Fruit fly (Drosophila melanogaster) whole organism, embryonic: ENCODE data around the gene CG5909.

Experiments used
- Atf6 ChIP-seq: fragments of 200-800 bp; sonication (Bioruptor generic); IDR thresholded peaks from 2 replicates; pipeline ENCODE4 v1.3.6; 2022; ENCODE audit warnings: missing biosample characterization, missing genetic modification characterization
- B-H2 ChIP-seq: fragments of 200-800 bp; sonication (Bioruptor generic); optimal IDR thresholded peaks from 2 replicates; lab custom pipeline; 2018; ENCODE audit warnings: missing biosample characterization, mild to moderate bottlenecking, missing genetic modification characterization
- BtbVII ChIP-seq: fragments of 200-800 bp; sonication (Bioruptor generic); optimal IDR thresholded peaks from 3 replicates; lab custom pipeline; 2017; ENCODE audit warnings: missing biosample characterization, mild to moderate bottlenecking, missing genetic modification characterization
- CG10209 ChIP-seq: fragments of 200-800 bp; sonication (Bioruptor generic); optimal IDR thresholded peaks from 3 replicates; lab custom pipeline; 2017; ENCODE audit warnings: missing biosample characterization, mild to moderate bottlenecking, missing genetic modification characterization, missing genetic modification reagents
- CG10543 ChIP-seq: fragments of 200-800 bp; sonication (Bioruptor generic); optimal IDR thresholded peaks from 3 replicates; lab custom pipeline; 2017; ENCODE audit warnings: missing biosample characterization, mild to moderate bottlenecking, missing genetic modification characterization, moderate library complexity
- CG11093 ChIP-seq: fragments of 200-800 bp; sonication (Bioruptor generic); IDR thresholded peaks from 3 replicates; pipeline ENCODE4 v1.3.6; 2022; ENCODE audit warnings: missing biosample characterization, missing genetic modification characterization
- CG11456 ChIP-seq: fragments of 200-800 bp; sonication (Bioruptor generic); IDR thresholded peaks from 3 replicates; pipeline ENCODE4 v1.3.6; 2022; ENCODE audit warnings: missing biosample characterization, missing genetic modification characterization
- CG11695 ChIP-seq: fragments of 200-800 bp; sonication (Bioruptor generic); IDR thresholded peaks from 3 replicates; pipeline ENCODE4 v1.3.6; 2022; ENCODE audit warnings: missing biosample characterization, missing genetic modification characterization
- CG13624 ChIP-seq: fragments of 200-800 bp; sonication (Bioruptor generic); optimal IDR thresholded peaks from 2 replicates; lab custom pipeline; 2016; ENCODE audit warnings: missing biosample characterization, missing genetic modification characterization
- CG1792 ChIP-seq: fragments of 200-800 bp; sonication (Bioruptor generic); optimal IDR thresholded peaks from 2 replicates; lab custom pipeline; 2016; ENCODE audit warnings: missing biosample characterization, missing genetic modification characterization
- CG18011 ChIP-seq: fragments of 200-800 bp; sonication (Bioruptor generic); optimal IDR thresholded peaks from 2 replicates; lab custom pipeline; 2017; ENCODE audit warnings: missing biosample characterization, missing genetic modification characterization, mild to moderate bottlenecking, moderate library complexity, missing genotype
- CG18764 ChIP-seq: fragments of 200-800 bp; sonication (Bioruptor generic); optimal IDR thresholded peaks from 3 replicates; lab custom pipeline; 2016; ENCODE audit warnings: missing biosample characterization, missing genetic modification characterization
- CG2712 ChIP-seq: fragments of 200-800 bp; optimal IDR thresholded peaks from 3 replicates; lab custom pipeline; 2019; ENCODE audit warnings: missing biosample characterization, mild to moderate bottlenecking, missing genetic modification characterization, moderate library complexity
- CG31224 ChIP-seq: fragments of 200-800 bp; sonication (Bioruptor generic); IDR thresholded peaks from 2 replicates; pipeline ENCODE4 v1.3.6; 2022; ENCODE audit warnings: missing biosample characterization, missing genetic modification characterization
- CG33213 ChIP-seq: fragments of 200-800 bp; sonication (Bioruptor generic); optimal IDR thresholded peaks from 3 replicates; lab custom pipeline; 2016; ENCODE audit warnings: missing biosample characterization, missing genetic modification characterization
- CG3407 ChIP-seq: fragments of 200-800 bp; sonication (Bioruptor generic); optimal IDR thresholded peaks from 2 replicates; lab custom pipeline; 2018; ENCODE audit warnings: missing biosample characterization, mild to moderate bottlenecking, missing genetic modification characterization
- CG4328 ChIP-seq: fragments of 200-800 bp; sonication (Bioruptor generic); optimal IDR thresholded peaks from 3 replicates; lab custom pipeline; 2017; ENCODE audit warnings: missing biosample characterization, missing genetic modification reagents, missing genetic modification characterization
- CG6765 ChIP-seq: fragments of 200-800 bp; sonication (Bioruptor generic); optimal IDR thresholded peaks from 3 replicates; lab custom pipeline; 2017; ENCODE audit warnings: missing biosample characterization, mild to moderate bottlenecking, missing genetic modification characterization
- CG7556 ChIP-seq: fragments of 200-800 bp; sonication (Bioruptor generic); optimal IDR thresholded peaks from 2 replicates; lab custom pipeline; 2017; ENCODE audit warnings: missing biosample characterization, mild to moderate bottlenecking, missing genetic modification characterization
- CG8290 ChIP-seq, 3 experiments: fragments of 200-800 bp; sonication (Bioruptor generic); optimal IDR thresholded peaks; 2 replicates each; lab custom pipeline; 2016 to 2019; ENCODE audit warnings: missing biosample characterization in 3 of 3, missing genetic modification characterization in 3 of 3, mild to moderate bottlenecking in 2 of 3, moderate library complexity in 1 of 3
- CG8478 ChIP-seq: fragments of >200 bp; optimal IDR thresholded peaks from 2 replicates; lab custom pipeline; 2018
- Dad ChIP-seq: fragments of 200-800 bp; sonication (Bioruptor generic); optimal IDR thresholded peaks from 3 replicates; lab custom pipeline; 2016; ENCODE audit warnings: missing biosample characterization, missing genetic modification characterization
- Dbx ChIP-seq: fragments of 200-800 bp; sonication (Bioruptor generic); IDR thresholded peaks from 3 replicates; pipeline ENCODE4 v1.3.6; 2022; ENCODE audit warnings: missing biosample characterization, missing genetic modification characterization
- Fer2 ChIP-seq: fragments of 200-800 bp; sonication (Bioruptor generic); optimal IDR thresholded peaks from 2 replicates; lab custom pipeline; 2018; ENCODE audit warnings: missing biosample characterization, mild to moderate bottlenecking, missing genetic modification characterization, moderate library complexity
- Hand ChIP-seq: fragments of 200-800 bp; sonication (Bioruptor generic); optimal IDR thresholded peaks from 2 replicates; lab custom pipeline; 2017; ENCODE audit warnings: mild to moderate bottlenecking, missing biosample characterization, missing genetic modification reagents, missing genetic modification characterization
- HmgZ ChIP-seq: fragments of 200-800 bp; sonication (Bioruptor generic); optimal IDR thresholded peaks from 2 replicates; lab custom pipeline; 2018; ENCODE audit warnings: missing biosample characterization, mild to moderate bottlenecking, missing genetic modification characterization
- Hr51 ChIP-seq, 2 experiments: fragments of 200-800 bp; sonication (Bioruptor generic); optimal IDR thresholded peaks; 2 replicates in 1 of 2; 3 replicates in 1 of 2; lab custom pipeline; 2016 to 2018; ENCODE audit warnings: missing biosample characterization in 2 of 2, missing genetic modification characterization in 2 of 2, mild to moderate bottlenecking in 1 of 2, moderate library complexity in 1 of 2
- Lim3 ChIP-seq: fragments of 200-800 bp; sonication (Bioruptor generic); IDR thresholded peaks from 2 replicates; pipeline ENCODE4 v1.3.6; 2022; ENCODE audit warnings: missing biosample characterization, missing genetic modification characterization
- PHDP ChIP-seq: fragments of 200-800 bp; sonication (Bioruptor generic); optimal IDR thresholded peaks from 3 replicates; lab custom pipeline; 2018; ENCODE audit warnings: missing biosample characterization, mild to moderate bottlenecking, missing genetic modification characterization, moderate library complexity
- Poxn ChIP-seq: fragments of 200-800 bp; sonication (Bioruptor generic); IDR thresholded peaks from 2 replicates; pipeline ENCODE4 v1.3.6; 2022; ENCODE audit warnings: missing biosample characterization, missing genetic modification characterization
- Sin3A ChIP-seq: fragments of >200 bp; optimal IDR thresholded peaks from 2 replicates; lab custom pipeline; 2018
- Sox102F ChIP-seq: fragments of 200-800 bp; sonication (Bioruptor generic); optimal IDR thresholded peaks from 2 replicates; lab custom pipeline; 2018; ENCODE audit warnings: missing biosample characterization, mild to moderate bottlenecking, missing genetic modification characterization, moderate library complexity
- Ssrp ChIP-seq: fragments of 200-800 bp; sonication (Bioruptor generic); optimal IDR thresholded peaks from 2 replicates; lab custom pipeline; 2018; ENCODE audit warnings: missing biosample characterization, mild to moderate bottlenecking, missing genetic modification characterization, moderate library complexity
- az2 ChIP-seq: fragments of 200-800 bp; sonication (Bioruptor generic); optimal IDR thresholded peaks from 3 replicates; lab custom pipeline; 2016; ENCODE audit warnings: missing biosample characterization, missing genetic modification characterization
- bab2 ChIP-seq: fragments of 200-800 bp; sonication (Bioruptor generic); optimal IDR thresholded peaks from 2 replicates; lab custom pipeline; 2016; ENCODE audit warnings: missing biosample characterization, missing genetic modification characterization
- br ChIP-seq: fragments of >200 bp; optimal IDR thresholded peaks from 2 replicates; lab custom pipeline; 2017
- btn ChIP-seq: fragments of 200-800 bp; sonication (Bioruptor generic); optimal IDR thresholded peaks from 2 replicates; lab custom pipeline; 2016; ENCODE audit warnings: missing biosample characterization, missing genetic modification characterization
- chn ChIP-seq: fragments of 200-800 bp; sonication (Bioruptor generic); optimal IDR thresholded peaks from 2 replicates; lab custom pipeline; 2016; ENCODE audit warnings: missing biosample characterization, missing genetic modification characterization
- ci ChIP-seq: fragments of 200-800 bp; sonication (Bioruptor generic); IDR thresholded peaks from 3 replicates; pipeline ENCODE4 v1.3.6; 2022; ENCODE audit warnings: missing biosample characterization, missing genetic modification characterization
- dysf ChIP-seq: fragments of 200-800 bp; sonication (Bioruptor generic); IDR thresholded peaks from 3 replicates; pipeline ENCODE4 v1.3.6; 2022; ENCODE audit warnings: missing biosample characterization, missing genetic modification characterization
- ems ChIP-seq: fragments of 200-800 bp; sonication (Bioruptor generic); optimal IDR thresholded peaks from 3 replicates; lab custom pipeline; 2016; ENCODE audit warnings: missing biosample characterization, missing genetic modification characterization
- hkb ChIP-seq, 2 experiments: fragments of 200-800 bp in 1 of 2; fragments of >200 bp in 1 of 2; sonication (Bioruptor generic) in 1 of 2; IDR thresholded peaks in 1 of 2; optimal IDR thresholded peaks in 1 of 2; 2 replicates each; pipeline versions ENCODE4 v1.3.6 to Lab custom; 2017 to 2022; ENCODE audit warnings: missing biosample characterization in 1 of 2, missing genetic modification characterization in 1 of 2
- kay ChIP-seq: fragments of 200-800 bp; sonication (Bioruptor generic); optimal IDR thresholded peaks from 2 replicates; lab custom pipeline; 2016; ENCODE audit warnings: missing biosample characterization, missing genetic modification characterization
- lab ChIP-seq: fragments of 200-800 bp; sonication (Bioruptor generic); optimal IDR thresholded peaks from 3 replicates; lab custom pipeline; 2017; ENCODE audit warnings: missing biosample characterization, missing genetic modification characterization, mild to moderate bottlenecking, moderate library complexity, missing genetic modification reagents
- maf-S ChIP-seq: fragments of 200-800 bp; sonication (Bioruptor generic); optimal IDR thresholded peaks from 2 replicates; lab custom pipeline; 2016; ENCODE audit warnings: missing biosample characterization, missing genetic modification characterization
- seq ChIP-seq: fragments of 200-800 bp; sonication (Bioruptor generic); IDR thresholded peaks from 2 replicates; pipeline ENCODE4 v1.3.6; 2022; ENCODE audit warnings: missing biosample characterization, missing genetic modification characterization
- shn ChIP-seq: fragments of 200-800 bp; sonication (Bioruptor generic); optimal IDR thresholded peaks from 3 replicates; lab custom pipeline; 2016; ENCODE audit warnings: missing biosample characterization, missing genetic modification characterization
- slou ChIP-seq: fragments of 200-800 bp; sonication (Bioruptor generic); optimal IDR thresholded peaks from 3 replicates; lab custom pipeline; 2016; ENCODE audit warnings: missing biosample characterization, missing genetic modification characterization
- so ChIP-seq: fragments of 200-800 bp; sonication (Bioruptor generic); IDR thresholded peaks from 3 replicates; pipeline ENCODE4 v1.3.6; 2022; ENCODE audit warnings: missing biosample characterization, missing genetic modification characterization
- tx ChIP-seq: fragments of 200-800 bp; sonication (Bioruptor generic); optimal IDR thresholded peaks from 2 replicates; lab custom pipeline; 2016; ENCODE audit warnings: missing biosample characterization, missing genetic modification characterization
- vvl ChIP-seq: fragments of 200-800 bp; sonication (Bioruptor generic); IDR thresholded peaks from 2 replicates; pipeline ENCODE4 v1.3.6; 2022; ENCODE audit warnings: missing biosample characterization, missing genetic modification characterization

Gene CG5909

DNA sequence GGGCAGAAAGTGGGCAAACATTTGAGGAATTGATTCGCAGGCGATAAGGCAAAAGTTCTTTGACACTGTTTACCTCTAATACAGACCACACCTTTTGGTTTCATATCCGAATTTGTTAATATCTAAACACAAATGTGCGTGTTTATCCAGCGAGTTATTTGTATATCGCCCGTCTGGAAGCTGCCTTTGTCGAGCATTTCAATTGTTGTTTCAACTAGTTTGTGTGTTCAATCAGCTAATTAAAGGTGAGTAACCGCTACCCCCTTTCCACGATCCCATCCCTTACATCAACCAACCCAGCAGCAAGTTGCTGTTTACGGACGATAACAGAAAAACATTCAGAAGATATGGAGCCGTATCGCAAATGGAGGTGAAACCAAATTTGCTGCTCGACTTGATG, 29.6 kb upstream of the CG5909 start:
- TF ChIP-seq shn (GFP tag; lab: Kevin White, UChicago), result peak; percentile 33
- TF ChIP-seq Poxn (GFP tag; lab: Robert Waterston, UW), result no peak
- TF ChIP-seq tx (GFP tag; lab: Kevin White, UChicago), result no peak
- 0 out of 3 replicates have a peak, but pooled peaks have one; percentile 42 for TF ChIP-seq CG11695
- peak; percentile 73 for TF ChIP-seq CG6765 (GFP tag; lab: Kevin White, UChicago)
- TF ChIP-seq kay (GFP tag; lab: Kevin White, UChicago), result no peak
- TF ChIP-seq CG2712 (tag; lab: Kevin White, UChicago), result no peak
- peak; percentile 87 for TF ChIP-seq lab
- TF ChIP-seq Hr51 (GFP tag; optimal IDR thresholded peaks at IDR 0.05; lab: Kevin White, UChicago), result peak in 1 of 2 experiments; percentile 23
- TF ChIP-seq PHDP, result peak; percentile 57
- TF ChIP-seq CG18764 (GFP tag; lab: Kevin White, UChicago), result peak; percentile 24
- peak; percentile 34 for TF ChIP-seq CG7556 (GFP tag; lab: Kevin White, UChicago)
- TF ChIP-seq az2 (GFP tag; lab: Kevin White, UChicago), result no peak
- peak; percentile 32 for TF ChIP-seq CG13624 (GFP tag; lab: Kevin White, UChicago)
- no peak for TF ChIP-seq Sin3A
- peak; percentile 58; the same call in 2 of the 3 replicates for TF ChIP-seq ci
- TF ChIP-seq Dad (GFP tag; lab: Kevin White, UChicago), result no peak
- peak; percentile 68 for TF ChIP-seq BtbVII
- TF ChIP-seq CG33213 (GFP tag; lab: Kevin White, UChicago), result peak; percentile 19
- no peak for TF ChIP-seq ems (GFP tag; lab: Kevin White, UChicago)
- peak; percentile 71 for TF ChIP-seq B-H2 (GFP tag; lab: Kevin White, UChicago)
- TF ChIP-seq CG1792, result peak; percentile 15
- no peak for TF ChIP-seq CG3407 (GFP tag; lab: Kevin White, UChicago)
- TF ChIP-seq CG10543 (GFP tag; lab: Kevin White, UChicago), result peak; percentile 57
- TF ChIP-seq HmgZ (tag; lab: Kevin White, UChicago), result peak; percentile 54
- TF ChIP-seq slou (GFP tag; lab: Kevin White, UChicago), result no peak
- TF ChIP-seq CG4328 (GFP tag; lab: Kevin White, UChicago), result peak; percentile 40
- peak; percentile 84 for TF ChIP-seq Atf6 (GFP tag; lab: Robert Waterston, UW)
- TF ChIP-seq Ssrp, result no peak
- TF ChIP-seq Fer2 (tag; lab: Kevin White, UChicago), result peak; percentile 13
- TF ChIP-seq Dbx (GFP tag; lab: Robert Waterston, UW), result peak; percentile 81; the same call in 2 of the 3 replicates
- no peak for TF ChIP-seq CG11093 (GFP tag; lab: Robert Waterston, UW)
- peak; percentile 21 for TF ChIP-seq Hand (GFP tag; lab: Kevin White, UChicago)
- peak; percentile 33 for TF ChIP-seq Sox102F (GFP tag; lab: Kevin White, UChicago)
- TF ChIP-seq maf-S, result peak; percentile 16
- TF ChIP-seq chn (GFP tag; lab: Kevin White, UChicago), result no peak
- no peak for TF ChIP-seq btn (GFP tag; lab: Kevin White, UChicago)
- 0 out of 3 replicates have a peak, but pooled peaks have one; percentile 62 for TF ChIP-seq CG11456 (GFP tag; lab: Robert Waterston, UW)
- peak; percentile 23; the same call in 1 of the 2 replicates for TF ChIP-seq CG31224 (GFP tag; lab: Robert Waterston, UW)
- no peak for TF ChIP-seq hkb (optimal IDR thresholded peaks at IDR 0.05; lab: Kevin White, UChicago)
- peak; percentile 53 for TF ChIP-seq hkb (GFP tag; IDR thresholded peaks at IDR 0.05; lab: Robert Waterston, UW)
- 0 out of 2 replicates have a peak, but pooled peaks have one; percentile 20 for TF ChIP-seq Lim3
- peak; percentile 55; the same call in 1 of the 3 replicates for TF ChIP-seq dysf (GFP tag; lab: Robert Waterston, UW)
- no peak for TF ChIP-seq CG8290 (GFP tag; optimal IDR thresholded peaks at IDR 0.05; lab: Kevin White, UChicago)
- TF ChIP-seq CG8290 (tag; optimal IDR thresholded peaks at IDR 0.05; lab: Kevin White, UChicago), result peak in 1 of 2 experiments; percentile 93
- TF ChIP-seq bab2 (GFP tag; lab: Kevin White, UChicago), result peak; percentile 28
- TF ChIP-seq CG8478 (lab: Kevin White, UChicago), result no peak
- peak; percentile 72 for TF ChIP-seq CG10209 (GFP tag; lab: Kevin White, UChicago)
- TF ChIP-seq seq (GFP tag; lab: Robert Waterston, UW), result peak; percentile 73; the same call in 1 of the 2 replicates
- peak; percentile 44; the same call in 1 of the 2 replicates for TF ChIP-seq vvl (GFP tag; lab: Robert Waterston, UW)
- peak; percentile 24 for TF ChIP-seq CG18011
- peak; percentile 61; the same call in 1 of the 3 replicates for TF ChIP-seq so (GFP tag; lab: Robert Waterston, UW)
- no peak for TF ChIP-seq br (lab: Kevin White, UChicago)
